Fruit fly (Drosophila melanogaster) whole organism, prepupa: ENCODE measurements around the gene spz4.

Source experiments
- CG11762 ChIP-seq: fragments of 200-800 bp; sonication (Bioruptor generic); optimal IDR thresholded peaks from 3 replicates; lab custom pipeline; 2016; ENCODE audit warnings: missing biosample characterization, missing genetic modification characterization; ENCODE audit not compliant: insufficient read depth
- CG15336 ChIP-seq: fragments of 200-800 bp; sonication (Bioruptor generic); IDR thresholded peaks from 2 replicates; pipeline ENCODE4 v1.3.6; 2022; ENCODE audit warnings: missing biosample characterization, missing genetic modification characterization
- CG3032 ChIP-seq: fragments of 200-800 bp; optimal IDR thresholded peaks from 2 replicates; lab custom pipeline; 2019; ENCODE audit warnings: missing biosample characterization, mild to moderate bottlenecking, missing genetic modification characterization, moderate library complexity
- CG32006 ChIP-seq: fragments of 200-800 bp; sonication (Bioruptor generic); optimal IDR thresholded peaks from 3 replicates; lab custom pipeline; 2017; ENCODE audit warnings: missing biosample characterization, mild to moderate bottlenecking, missing genetic modification characterization
- CG6854 ChIP-seq: fragments of 200-800 bp; sonication (Bioruptor generic); optimal IDR thresholded peaks from 2 replicates; lab custom pipeline; 2017; ENCODE audit warnings: missing biosample characterization, mild to moderate bottlenecking, missing genetic modification characterization
- OdsH ChIP-seq: fragments of 200-800 bp; sonication (Bioruptor generic); optimal IDR thresholded peaks from 3 replicates; lab custom pipeline; 2016; ENCODE audit warnings: missing biosample characterization, missing genetic modification characterization
- fkh ChIP-seq: fragments of 200-800 bp; sonication (Bioruptor generic); optimal IDR thresholded peaks from 3 replicates; lab custom pipeline; 2017; ENCODE audit warnings: missing biosample characterization, mild to moderate bottlenecking, missing genetic modification characterization, moderate library complexity
- pdm3 ChIP-seq: fragments of 200-800 bp; sonication (Bioruptor generic); optimal IDR thresholded peaks from 3 replicates; lab custom pipeline; 2016; ENCODE audit warnings: missing biosample characterization, missing genetic modification characterization

DNA sequence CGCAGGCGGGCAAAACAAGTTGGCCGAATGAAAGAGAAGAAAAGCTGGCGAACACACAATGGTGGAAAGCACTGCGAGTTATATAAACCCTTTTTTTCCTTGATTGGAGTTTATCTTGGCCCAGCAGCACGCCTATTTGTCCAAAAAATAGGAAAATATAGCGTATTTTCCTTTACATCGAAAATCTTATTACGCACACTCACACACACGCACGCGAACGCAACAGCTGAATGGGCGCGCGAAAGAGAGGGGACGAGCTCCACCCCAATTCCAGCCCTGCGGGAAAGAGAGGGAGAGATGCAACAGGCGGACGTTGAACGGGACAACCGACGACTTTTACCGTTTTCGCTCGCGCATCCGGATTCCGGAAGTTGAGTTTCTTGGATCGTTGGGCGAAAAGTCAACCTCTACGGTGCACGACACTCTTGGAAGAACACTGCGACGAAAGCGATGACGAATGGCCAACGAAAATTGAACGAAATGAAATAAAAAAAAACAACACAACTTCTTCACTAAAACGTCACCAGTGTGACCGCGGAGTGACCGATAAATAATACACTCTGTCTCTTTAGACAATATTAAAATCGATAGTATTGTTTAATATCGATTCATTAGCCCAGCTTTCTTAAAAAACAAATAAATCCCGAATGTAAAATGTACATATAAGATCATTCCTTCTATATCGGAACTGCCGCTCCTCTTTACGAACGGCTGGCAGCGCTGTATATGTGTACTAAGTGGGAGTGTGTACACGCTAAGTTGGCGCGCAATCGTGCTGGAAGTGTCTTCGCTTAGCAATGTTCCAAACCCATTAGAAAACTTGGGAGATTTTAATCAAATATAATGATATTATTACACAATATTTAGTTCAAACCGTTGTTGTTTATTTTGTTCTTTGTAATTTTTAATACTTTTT lies 15.3 kb downstream of the spz4 start, which contains the start of the genes Dlg5 and CG4970:
- no peak for TF ChIP-seq fkh (GFP tag; lab: Kevin White, UChicago)
- no peak for TF ChIP-seq CG32006 (GFP tag; lab: Kevin White, UChicago)
- no peak for TF ChIP-seq pdm3 (GFP tag; lab: Kevin White, UChicago)
- TF ChIP-seq CG15336: peak; percentile 26; the same call in 1 of the 2 replicates
- TF ChIP-seq OdsH (GFP tag; lab: Kevin White, UChicago): no peak
- peak; percentile 80 for TF ChIP-seq CG6854 (GFP tag; lab: Kevin White, UChicago)
- no peak for TF ChIP-seq CG3032 (tag; lab: Kevin White, UChicago)
- no peak for TF ChIP-seq CG11762 (GFP tag; lab: Kevin White, UChicago)
